Worm (Caenorhabditis elegans): ENCODE measurements around the gene F48E8.4.
A peak's percentile ranks its signal among the peaks of the same experiment; 100 is the strongest.

Gene F48E8.4

DNA sequence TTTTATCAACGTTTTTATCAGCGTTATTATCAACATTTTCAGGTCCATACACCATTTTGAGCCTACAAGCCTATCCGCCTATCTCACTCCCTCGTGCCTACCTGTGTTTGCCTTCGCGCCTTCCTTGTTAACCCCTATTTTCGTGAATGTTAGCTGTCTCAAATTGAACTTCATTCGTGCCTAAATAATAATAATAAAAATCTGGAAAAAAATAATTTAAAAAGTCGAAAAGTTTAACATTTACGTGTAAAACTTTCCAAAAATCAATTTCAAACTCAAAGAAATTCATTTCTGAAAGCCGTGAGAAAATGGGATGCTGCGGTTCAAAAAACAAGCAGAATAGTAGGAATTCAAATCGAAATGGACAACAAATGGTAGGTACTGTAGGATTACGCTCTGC, 24.6 kb downstream of the F48E8.4 start, which contains the start of gene R02F2.10:
TSS of gene R02F2.10 (plus strand) at position 301 of the 400 bp plus-strand sequence.
- no peak for TF ChIP-seq K12H6.12 (tag; optimal IDR thresholded peaks at IDR 0.05)
- TF ChIP-seq ztf-6 (GFP tag; IDR thresholded peaks at IDR 0.05) = no peak
- TF ChIP-seq efl-1 (GFP tag; optimal IDR thresholded peaks at IDR 0.05) = no peak
- TF ChIP-seq snpc-1.3 (tag; optimal IDR thresholded peaks at IDR 0.05; ENCODE audit: insufficient read depth) = no peak
- TF ChIP-seq ztf-3 (GFP tag; optimal IDR thresholded peaks at IDR 0.05) = no peak
- TF ChIP-seq aptf-3 (GFP tag; IDR thresholded peaks at IDR 0.05) = no peak
- TF ChIP-seq akir-1 (GFP tag; optimal IDR thresholded peaks at IDR 0.05) = no peak
- TF ChIP-seq unc-62 (GFP tag; optimal IDR thresholded peaks at IDR 0.05) = no peak
- no peak for TF ChIP-seq F49E8.2 (tag; optimal IDR thresholded peaks at IDR 0.05; ENCODE audit: insufficient read depth)
- TF ChIP-seq ZK185.1 (tag; optimal IDR thresholded peaks at IDR 0.05; ENCODE audit: poor library complexity, severe bottlenecking) = no peak
- TF ChIP-seq snpc-4 (GFP tag; optimal IDR thresholded peaks at IDR 0.05) = no peak
- no peak for TF ChIP-seq snpc-4 (tag; optimal IDR thresholded peaks at IDR 0.05)
- TF ChIP-seq dpff-1 (tag; optimal IDR thresholded peaks at IDR 0.05) = no peak
- TF ChIP-seq repo-1 (tag; optimal IDR thresholded peaks at IDR 0.05) = no peak
- no peak for TF ChIP-seq zfh-2 (GFP tag; conservative IDR thresholded peaks at IDR 0.05)
- TF ChIP-seq B0336.3 (GFP tag; IDR thresholded peaks at IDR 0.05) = no peak
- no peak for TF ChIP-seq egl-18 (GFP tag; IDR thresholded peaks at IDR 0.05)
- no peak for TF ChIP-seq mel-28 (tag; optimal IDR thresholded peaks at IDR 0.05; ENCODE audit: borderline replicate concordance)
- no peak for TF ChIP-seq dpl-1 (GFP tag; optimal IDR thresholded peaks at IDR 0.05)
- no peak for TF ChIP-seq ceh-91 (GFP tag; IDR thresholded peaks at IDR 0.05)

DNA sequence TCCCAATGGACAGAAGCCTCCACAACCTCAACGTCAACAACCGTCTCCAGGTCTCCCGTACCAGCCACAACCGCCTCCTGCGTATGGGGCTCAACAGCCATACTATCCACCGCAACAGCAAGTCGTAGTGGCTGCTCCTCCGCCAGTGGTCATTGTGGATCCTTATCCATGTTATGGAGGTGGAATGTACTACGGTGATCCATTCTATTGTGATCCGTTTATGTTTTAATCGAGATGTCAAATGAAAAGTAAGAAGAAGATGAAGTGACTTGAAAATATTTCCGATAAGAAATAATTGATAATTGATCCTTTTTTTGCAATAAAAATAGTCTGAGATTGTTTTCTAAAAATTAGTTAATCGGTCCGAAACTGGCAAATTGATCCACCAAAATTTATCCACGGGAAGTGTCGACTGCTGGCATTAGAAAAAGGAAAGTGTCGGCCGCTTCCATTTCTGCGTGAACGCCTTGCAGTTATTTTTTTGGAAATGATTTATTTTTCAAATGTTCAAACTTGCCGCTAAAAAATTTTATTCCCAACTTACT, 25.5 kb downstream of the F48E8.4 start, which contains the start of the genes R02F2.6 and R02F2.5:
TSS of gene R02F2.6 (minus strand) at position 101 of the 545 bp plus-strand sequence.
TSS of gene R02F2.5 (plus strand) at position 495 of the 545 bp plus-strand sequence.
- TF ChIP-seq hlh-26 (GFP tag; conservative IDR thresholded peaks at IDR 0.05) (no peak), K11D2.4 (GFP tag; IDR thresholded peaks at IDR 0.05) (no peak), hmg-20 (GFP tag; IDR thresholded peaks at IDR 0.05) (no peak), dpff-1 (tag; optimal IDR thresholded peaks at IDR 0.05) (no peak), nfya-2 (GFP tag; IDR thresholded peaks at IDR 0.05) (no peak), bed-2 (GFP tag; IDR thresholded peaks at IDR 0.05) (no peak), egl-18 (GFP tag; IDR thresholded peaks at IDR 0.05) (no peak), snpc-1.1 (tag; optimal IDR thresholded peaks at IDR 0.05; ENCODE audit: insufficient read depth) (peak; percentile 15), cebp-1 (GFP tag; IDR thresholded peaks at IDR 0.05) (no peak), cebp-1 (tag; optimal IDR thresholded peaks at IDR 0.05) (no peak), madf-3 (GFP tag; IDR thresholded peaks at IDR 0.05) (no peak), zfh-2 (GFP tag; conservative IDR thresholded peaks at IDR 0.05) (0 out of 2 replicates have a peak, but pooled peaks have one; percentile 2)

- TF ChIP-seq rcor-1 (GFP tag; IDR thresholded peaks at IDR 0.05) (no peak), attf-5 (GFP tag; optimal IDR thresholded peaks at IDR 0.05) (no peak), rpc-1 (optimal IDR thresholded peaks at IDR 0.05) (no peak), rpc-1 (tag; optimal IDR thresholded peaks at IDR 0.05) (no peak), attf-3 (GFP tag; conservative IDR thresholded peaks at IDR 0.05) (no peak), hrde-1 (tag; optimal IDR thresholded peaks at IDR 0.05; ENCODE audit: borderline replicate concordance) (peak; percentile 18), somi-1 (GFP tag; optimal IDR thresholded peaks at IDR 0.05) (no peak), Y95B8A.8 (GFP tag; IDR thresholded peaks at IDR 0.05) (no peak), hmg-1.2 (GFP tag; IDR thresholded peaks at IDR 0.05) (no peak), sea-2 (GFP tag; IDR thresholded peaks at IDR 0.05) (no peak), F23B12.7 (tag; optimal IDR thresholded peaks at IDR 0.05; ENCODE audit: insufficient read depth) (no peak), ama-1 (optimal IDR thresholded peaks at IDR 0.05) (no peak), ama-1 (GFP tag; optimal IDR thresholded peaks at IDR 0.05) (no peak), F22D6.2 (tag; optimal IDR thresholded peaks at IDR 0.05) (no peak), madf-10 (tag; optimal IDR thresholded peaks at IDR 0.05) (no peak), T07F8.4 (tag; optimal IDR thresholded peaks at IDR 0.05) (no peak), F49E8.2 (tag; optimal IDR thresholded peaks at IDR 0.05; ENCODE audit: insufficient read depth) (no peak), athp-1 (tag; optimal IDR thresholded peaks at IDR 0.05) (no peak), snpc-1.1 (tag; optimal IDR thresholded peaks at IDR 0.05; ENCODE audit: insufficient read depth) (no peak)
Observed at ce11 chrIII:5479493-5480167, 26.2 kb downstream of the F48E8.4 start.
